Fruit fly (Drosophila melanogaster): Measurements from ENCODE around the gene tho2.

DNA sequence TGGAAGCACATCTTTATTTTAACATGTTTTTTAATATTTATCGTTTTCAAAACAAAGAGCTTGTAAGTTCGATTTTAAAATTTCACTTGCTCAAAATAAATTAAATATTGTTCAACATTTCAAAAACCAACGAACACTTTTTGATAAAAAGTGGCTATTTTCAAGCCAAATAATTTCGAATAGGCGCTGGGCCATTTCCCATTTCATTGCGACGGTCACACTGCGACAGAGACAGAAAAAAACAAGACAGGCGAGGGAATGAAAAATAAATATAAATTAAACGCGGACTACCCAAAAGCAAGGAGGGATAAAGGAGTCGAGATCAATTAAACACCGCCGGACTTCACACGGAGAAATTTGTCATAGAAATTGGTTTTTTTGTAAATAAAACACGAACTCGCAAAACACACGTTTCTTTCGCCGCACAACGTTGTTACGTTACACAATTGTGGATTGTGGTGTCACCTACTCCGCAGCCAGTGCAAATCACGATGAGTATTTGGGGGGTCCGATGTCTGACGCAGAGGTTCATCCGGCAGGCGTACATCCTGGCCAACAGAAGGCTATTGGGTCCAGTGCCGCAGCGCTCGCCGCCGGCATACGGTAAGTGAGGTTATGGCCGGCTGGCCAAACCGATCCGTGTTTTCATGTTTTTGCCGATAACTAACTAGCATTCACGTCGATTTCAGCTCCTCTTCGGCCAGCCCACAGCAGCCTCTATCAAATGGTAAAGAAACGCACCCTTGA is 6.7 kb upstream of the tho2 start, which contains the start of gene AIF:
- TF ChIP-seq CG10348 (GFP tag; IDR thresholded peaks at IDR 0.05) (no peak), CG34367 (tag; optimal IDR thresholded peaks at IDR 0.05) (no peak), CG8301 (tag; optimal IDR thresholded peaks at IDR 0.05) (no peak), Ets98B (GFP tag; IDR thresholded peaks at IDR 0.05) (no peak), CG8159 (tag; optimal IDR thresholded peaks at IDR 0.05) (no peak), fd96Ca (GFP tag; IDR thresholded peaks at IDR 0.05) (no peak), CG15710 (tag; optimal IDR thresholded peaks at IDR 0.05) (no peak), CG12605 (GFP tag; IDR thresholded peaks at IDR 0.05) (no peak), CG32121 (GFP tag; IDR thresholded peaks at IDR 0.05) (no peak), Pif1B (GFP tag; optimal IDR thresholded peaks at IDR 0.05) (no peak), EcR (GFP tag; optimal IDR thresholded peaks at IDR 0.05) (no peak), Snoo (tag; optimal IDR thresholded peaks at IDR 0.05) (no peak), CG9948 (tag; optimal IDR thresholded peaks at IDR 0.05) (no peak)
